Worm (Caenorhabditis elegans): ENCODE results near the gene T25B9.9.

T25B9.9 gene

DNA sequence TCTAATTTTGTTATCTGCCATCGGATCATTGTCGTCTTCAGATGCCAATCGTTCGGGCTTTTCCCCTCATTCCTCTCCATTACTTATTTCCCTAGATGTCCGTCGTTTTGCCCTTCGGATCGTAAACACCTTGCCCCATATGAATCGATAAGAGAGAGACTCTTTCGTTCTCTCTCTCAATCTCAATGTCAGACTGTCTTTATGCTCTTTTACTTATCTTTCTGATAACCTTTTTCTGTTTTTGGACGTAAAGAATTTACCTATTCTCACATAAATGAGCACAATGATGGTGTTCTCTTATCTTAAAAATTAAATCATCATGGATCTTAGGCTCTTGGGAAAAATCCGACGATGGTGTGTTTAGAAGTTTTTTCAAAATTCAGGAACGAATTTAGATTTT lies 27.3 kb downstream of the T25B9.9 start:
- TF ChIP-seq elt-2 (tag; optimal IDR thresholded peaks at IDR 0.05) (peak; percentile 64), sptf-1 (tag; optimal IDR thresholded peaks at IDR 0.05) (no peak)

DNA sequence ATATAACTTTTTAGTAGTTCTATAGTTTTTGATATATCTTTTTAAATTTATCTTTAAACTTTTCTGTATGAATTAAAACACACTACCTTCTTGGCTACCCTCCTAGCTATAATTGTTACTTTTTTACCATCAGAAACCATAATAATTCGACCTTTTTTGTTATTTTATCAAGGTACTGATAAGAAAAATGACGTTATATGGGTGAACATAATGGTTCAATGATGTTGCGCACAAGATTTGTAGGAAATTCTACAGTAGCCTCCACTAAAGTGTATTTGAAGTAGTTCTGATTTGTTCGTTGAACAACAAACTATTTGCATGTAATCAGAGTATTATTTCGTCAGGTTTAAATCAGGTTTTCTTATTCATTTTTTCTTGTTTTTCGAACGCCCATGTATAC lies 29.2 kb downstream of the T25B9.9 start:
- TF ChIP-seq rnt-1 (tag; optimal IDR thresholded peaks at IDR 0.05): no peak
- no peak for TF ChIP-seq efl-1 (optimal IDR thresholded peaks at IDR 0.05)
- TF ChIP-seq efl-1 (GFP tag; optimal IDR thresholded peaks at IDR 0.05 in 1 of 2): peak in 1 of 2 experiments; percentile 78

- TF ChIP-seq skn-1 (tag; optimal IDR thresholded peaks at IDR 0.05) (no peak), elt-2 (tag; optimal IDR thresholded peaks at IDR 0.05) (no peak), nhr-20 (tag; optimal IDR thresholded peaks at IDR 0.05) (no peak), nhr-71 (tag; optimal IDR thresholded peaks at IDR 0.05) (no peak)
Measured at ce11 chrIV:10799354-10799753, 29.9 kb downstream of the T25B9.9 start, which contains the start of gene zipt-2.1. zipt-2.1 (plus strand) TSS chrIV:10799654.

ce11 chrIV:10803973-10804372 lies 34.5 kb downstream of the T25B9.9 start:
- TF ChIP-seq dsc-1 (tag; optimal IDR thresholded peaks at IDR 0.05) (peak; percentile 84), fkh-4 (tag; optimal IDR thresholded peaks at IDR 0.05; ENCODE audit: borderline replicate concordance) (peak; percentile 73), rnt-1 (tag; optimal IDR thresholded peaks at IDR 0.05) (no peak)

DNA sequence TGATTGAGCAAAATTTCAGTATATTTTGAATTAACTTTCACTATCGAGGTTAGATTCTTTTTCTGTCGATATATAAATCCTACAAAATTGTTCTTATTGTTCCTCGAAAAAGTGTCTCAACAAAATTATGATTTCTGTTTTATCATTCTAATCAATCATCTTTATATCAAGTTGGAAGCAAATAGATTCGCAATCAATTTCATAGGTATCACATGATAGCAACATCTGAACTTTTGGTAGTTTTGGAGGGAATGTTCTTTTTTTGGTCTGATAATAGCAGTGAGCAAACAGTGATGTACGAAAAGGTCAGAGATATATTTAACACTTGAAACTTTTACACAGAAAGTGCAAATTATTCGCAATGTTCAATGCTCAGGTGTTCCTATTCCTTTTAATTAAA lies 41.4 kb downstream of the T25B9.9 start:
- peak; percentile 6 for TF ChIP-seq blmp-1 (tag; optimal IDR thresholded peaks at IDR 0.05)
- no peak for TF ChIP-seq nhr-28 (tag; optimal IDR thresholded peaks at IDR 0.05)
- TF ChIP-seq lin-39 (tag; optimal IDR thresholded peaks at IDR 0.05): no peak
- no peak for TF ChIP-seq C34B4.2 (tag; optimal IDR thresholded peaks at IDR 0.05)
- TF ChIP-seq pax-3 (tag; optimal IDR thresholded peaks at IDR 0.05): no peak
- TF ChIP-seq lin-13 (GFP tag; optimal IDR thresholded peaks at IDR 0.05): no peak
- TF ChIP-seq tlp-1 (tag; optimal IDR thresholded peaks at IDR 0.05): no peak
- no peak for TF ChIP-seq mdl-1 (tag; optimal IDR thresholded peaks at IDR 0.05)
- TF ChIP-seq nhr-90 (tag; optimal IDR thresholded peaks at IDR 0.05; ENCODE audit: poor library complexity): peak; percentile 1
- no peak for TF ChIP-seq lsy-2 (tag; optimal IDR thresholded peaks at IDR 0.05)
- TF ChIP-seq dsc-1 (tag; optimal IDR thresholded peaks at IDR 0.05): no peak
- TF ChIP-seq lin-35 (GFP tag; optimal IDR thresholded peaks at IDR 0.05): peak in 1 of 2 experiments; percentile 36
- TF ChIP-seq lir-3 (tag; optimal IDR thresholded peaks at IDR 0.05; ENCODE audit: poor library complexity): no peak
- peak in 1 of 6 experiments; percentile 15 for TF ChIP-seq elt-3 (tag; optimal IDR thresholded peaks at IDR 0.05)
- no peak for TF ChIP-seq nhr-85 (tag)
- TF ChIP-seq C16A3.4 (tag; optimal IDR thresholded peaks at IDR 0.05): no peak
- TF ChIP-seq elt-2 (tag; optimal IDR thresholded peaks at IDR 0.05): peak; percentile 75
- peak; percentile 12 for TF ChIP-seq lin-14 (GFP tag; optimal IDR thresholded peaks at IDR 0.05)
- no peak for TF ChIP-seq F16B12.6 (tag; optimal IDR thresholded peaks at IDR 0.05)
- TF ChIP-seq hlh-17 (GFP tag; optimal IDR thresholded peaks at IDR 0.05; ENCODE audit: borderline replicate concordance): no peak
- no peak for TF ChIP-seq hlh-4 (tag; optimal IDR thresholded peaks at IDR 0.05)
- no peak for TF ChIP-seq nhr-76 (tag; optimal IDR thresholded peaks at IDR 0.05)

- peak; percentile 76 for TF ChIP-seq dsc-1 (tag; optimal IDR thresholded peaks at IDR 0.05)
- no peak for TF ChIP-seq nhr-20 (tag; optimal IDR thresholded peaks at IDR 0.05)
Measured at ce11 chrIV:10811388-10811787, 41.9 kb downstream of the T25B9.9 start.

DNA sequence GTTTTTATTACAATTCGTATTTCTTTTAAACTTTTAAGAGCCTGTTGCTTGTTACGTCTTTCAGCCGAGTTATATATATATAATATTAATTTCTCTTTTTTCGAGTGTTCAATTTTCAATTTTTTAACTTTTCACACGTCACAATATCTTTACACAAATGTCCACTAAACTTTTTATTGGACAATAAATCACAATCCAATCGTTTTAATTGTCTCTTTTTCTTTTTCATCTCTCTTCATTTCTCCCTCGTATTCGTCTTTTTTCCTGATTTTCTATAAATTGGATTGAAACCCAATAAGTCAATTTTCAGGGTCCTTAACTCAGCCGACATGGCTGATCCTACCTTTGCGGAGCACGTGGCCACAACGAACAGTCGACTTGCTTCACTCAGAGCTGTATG lies 42.6 kb downstream of the T25B9.9 start, which contains the start of gene miz-1:
miz-1 (plus strand) TSS at position 301 of the 400 bp plus-strand sequence.
- TF ChIP-seq unc-62 (GFP tag; optimal IDR thresholded peaks at IDR 0.05): no peak
- TF ChIP-seq nhr-84 (tag; optimal IDR thresholded peaks at IDR 0.05): no peak
- TF ChIP-seq C34B4.2 (tag; optimal IDR thresholded peaks at IDR 0.05): no peak
- no peak for TF ChIP-seq sox-4 (tag; optimal IDR thresholded peaks at IDR 0.05)
- no peak for TF ChIP-seq nhr-20 (tag; optimal IDR thresholded peaks at IDR 0.05)
- TF ChIP-seq dsc-1 (tag; optimal IDR thresholded peaks at IDR 0.05): peak; percentile 29
- no peak for TF ChIP-seq ets-5 (GFP tag; IDR thresholded peaks at IDR 0.05)
- no peak for TF ChIP-seq F16B12.6 (tag; optimal IDR thresholded peaks at IDR 0.05)
